Worm (Caenorhabditis elegans) whole organism, early embryonic: ENCODE measurements around the gene W09C2.8.

Experiments
- B0310.2 ChIP-seq: sonication (generic microtip); optimal IDR thresholded peaks from 2 replicates; lab custom pipeline; 2016; ENCODE audit warnings: mild to moderate bottlenecking, missing genetic modification characterization, missing compliant biosample characterization
- F13C5.2 ChIP-seq: sonication (generic microtip); optimal IDR thresholded peaks from 2 replicates; lab custom pipeline; 2017; ENCODE audit warnings: mild to moderate bottlenecking, missing genetic modification characterization, inconsistent platforms, missing compliant biosample characterization
- ama-1 ChIP-seq: fragments of 150-350 bp; optimal IDR thresholded peaks from 2 replicates; lab custom pipeline; 2014
- ceh-13 ChIP-seq: fragments of 200-800 bp; sonication (Bioruptor generic); optimal IDR thresholded peaks from 2 replicates; lab custom pipeline; 2018; ENCODE audit warnings: mild to moderate bottlenecking, missing genetic modification characterization, missing compliant biosample characterization
- ceh-36 ChIP-seq: sonication (generic microtip); optimal IDR thresholded peaks from 2 replicates; lab custom pipeline; 2016; ENCODE audit warnings: missing genetic modification characterization, inconsistent platforms, missing compliant biosample characterization
- ets-7 ChIP-seq: sonication (generic microtip); optimal IDR thresholded peaks from 2 replicates; lab custom pipeline; 2016; ENCODE audit warnings: missing genotype, missing genetic modification characterization, missing compliant biosample characterization
- flt-1 ChIP-seq: fragments of 200-800 bp; sonication (Bioruptor generic); IDR thresholded peaks from 2 replicates; pipeline ENCODE4 v1.3.6; 2022; ENCODE audit warnings: missing genetic modification characterization, missing compliant biosample characterization
- hmbx-1 ChIP-seq: sonication (generic microtip); optimal IDR thresholded peaks from 2 replicates; lab custom pipeline; 2016; ENCODE audit warnings: mild to moderate bottlenecking, missing genetic modification characterization, missing compliant biosample characterization
- hmg-4 ChIP-seq: fragments of 200-800 bp; sonication (Bioruptor generic); optimal IDR thresholded peaks from 2 replicates; lab custom pipeline; 2018; ENCODE audit warnings: mild to moderate bottlenecking, missing genetic modification characterization, missing compliant biosample characterization
- hnd-1 ChIP-seq: sonication (generic microtip); optimal IDR thresholded peaks from 2 replicates; lab custom pipeline; 2016; ENCODE audit warnings: missing genetic modification characterization, missing compliant biosample characterization
- sea-1 ChIP-seq: fragments of 200-800 bp; sonication (Bioruptor generic); conservative IDR thresholded peaks from 2 replicates; pipeline ENCODE4 v1.3.6; 2022; ENCODE audit warnings: missing genetic modification characterization, missing compliant biosample characterization
- tbx-11 ChIP-seq: fragments of 200-800 bp; sonication (Bioruptor generic); IDR thresholded peaks from 2 replicates; pipeline ENCODE4 v1.3.6; 2022; ENCODE audit warnings: missing genetic modification characterization, missing compliant biosample characterization

DNA sequence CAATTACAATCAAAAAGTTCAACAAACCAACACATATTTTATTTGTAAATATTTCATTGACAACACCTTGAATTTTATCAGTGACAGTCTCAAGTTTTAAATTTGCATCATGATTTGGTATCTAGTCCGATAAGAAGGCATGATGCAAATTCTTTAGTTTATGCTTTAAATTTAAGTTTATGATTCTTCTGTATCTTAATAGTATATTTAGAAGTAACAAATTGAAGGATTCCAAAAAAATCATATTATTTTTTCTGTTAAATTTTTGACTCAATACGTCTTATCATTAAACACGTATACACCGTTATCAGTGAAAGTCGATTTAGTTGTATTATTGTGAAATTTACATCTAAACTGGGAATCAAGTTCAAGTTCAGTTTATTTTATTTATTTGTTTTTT lies 27.1 kb upstream of the W09C2.8 start, which contains the start of gene chca-1:
- TF ChIP-seq hnd-1 (no peak), ets-7 (no peak), flt-1 (GFP tag; lab: Robert Waterston, UW) (no peak), hmg-4 (GFP tag; lab: Kevin White, UChicago) (no peak), ama-1 (lab: Kevin White, UChicago) (no peak), B0310.2 (tag; lab: Kevin White, UChicago) (no peak), ceh-36 (tag; lab: Kevin White, UChicago) (no peak), sea-1 (GFP tag; lab: Robert Waterston, UW) (no peak), ceh-13 (GFP tag; lab: Kevin White, UChicago) (no peak), F13C5.2 (no peak), hmbx-1 (tag; lab: Kevin White, UChicago) (no peak), tbx-11 (no peak)
